Fruit fly (Drosophila melanogaster) whole organism, embryonic: ENCODE data around the gene wrm2.

Experiments
- BEAF-32 ChIP-seq: fragments of 200-800 bp; sonication (Bioruptor generic); optimal IDR thresholded peaks from 3 replicates; lab custom pipeline; 2017; ENCODE audit warnings: missing biosample characterization, missing genetic modification characterization, mild to moderate bottlenecking, moderate library complexity, missing genetic modification reagents
- BtbVII ChIP-seq: fragments of 200-800 bp; sonication (Bioruptor generic); optimal IDR thresholded peaks from 3 replicates; lab custom pipeline; 2017; ENCODE audit warnings: missing biosample characterization, mild to moderate bottlenecking, missing genetic modification characterization
- C15 ChIP-seq: fragments of 200-800 bp; sonication (Bioruptor generic); IDR thresholded peaks from 3 replicates; pipeline ENCODE4 v1.3.6; 2022; ENCODE audit warnings: missing biosample characterization, missing genetic modification characterization
- CG11398 ChIP-seq: fragments of 200-800 bp; sonication (Bioruptor generic); optimal IDR thresholded peaks from 2 replicates; lab custom pipeline; 2016; ENCODE audit warnings: missing biosample characterization, missing genetic modification characterization
- CG12219 ChIP-seq: fragments of 200-800 bp; sonication (Bioruptor generic); optimal IDR thresholded peaks from 3 replicates; lab custom pipeline; 2018; ENCODE audit warnings: missing biosample characterization, mild to moderate bottlenecking, missing genetic modification characterization
- CG12744 ChIP-seq: fragments of 200-800 bp; sonication (Bioruptor generic); optimal IDR thresholded peaks from 2 replicates; lab custom pipeline; 2016; ENCODE audit warnings: missing biosample characterization, missing genetic modification characterization
- CG15011 ChIP-seq: fragments of 200-800 bp; sonication (Bioruptor generic); optimal IDR thresholded peaks from 3 replicates; lab custom pipeline; 2018; ENCODE audit warnings: missing biosample characterization, mild to moderate bottlenecking, missing genetic modification characterization
- CG17912 ChIP-seq: fragments of 200-800 bp; sonication (Bioruptor generic); optimal IDR thresholded peaks from 2 replicates; lab custom pipeline; 2018; ENCODE audit warnings: missing biosample characterization, mild to moderate bottlenecking, missing genetic modification characterization
- CG31365 ChIP-seq: fragments of 200-800 bp; sonication (Bioruptor generic); optimal IDR thresholded peaks from 2 replicates; lab custom pipeline; 2018; ENCODE audit warnings: missing biosample characterization, mild to moderate bottlenecking, missing genetic modification characterization
- CG33213 ChIP-seq: fragments of 200-800 bp; sonication (Bioruptor generic); optimal IDR thresholded peaks from 3 replicates; lab custom pipeline; 2016; ENCODE audit warnings: missing biosample characterization, missing genetic modification characterization
- CG34376 ChIP-seq: fragments of 200-800 bp; sonication (Bioruptor generic); optimal IDR thresholded peaks from 2 replicates; lab custom pipeline; 2018; ENCODE audit warnings: missing biosample characterization, mild to moderate bottlenecking, missing genetic modification characterization
- CG4404 ChIP-seq: fragments of 200-800 bp; sonication (Bioruptor generic); IDR thresholded peaks from 2 replicates; pipeline ENCODE4 v1.3.6; 2022; ENCODE audit warnings: missing biosample characterization, missing genetic modification characterization
- CG6272 ChIP-seq: fragments of 200-800 bp; sonication (Bioruptor generic); IDR thresholded peaks from 2 replicates; pipeline ENCODE4 v1.3.6; 2022; ENCODE audit warnings: missing biosample characterization, missing genetic modification characterization
- CG6689 ChIP-seq: fragments of 200-800 bp; sonication (Bioruptor generic); IDR thresholded peaks from 2 replicates; pipeline ENCODE4 v1.3.6; 2022; ENCODE audit warnings: missing biosample characterization, missing genetic modification characterization
- CG7556 ChIP-seq: fragments of 200-800 bp; sonication (Bioruptor generic); optimal IDR thresholded peaks from 2 replicates; lab custom pipeline; 2017; ENCODE audit warnings: missing biosample characterization, mild to moderate bottlenecking, missing genetic modification characterization
- Chrac-16 ChIP-seq: fragments of 200-800 bp; sonication (Bioruptor generic); optimal IDR thresholded peaks from 3 replicates; lab custom pipeline; 2016; ENCODE audit warnings: missing biosample characterization, missing genetic modification characterization
- Dbx ChIP-seq: fragments of 200-800 bp; sonication (Bioruptor generic); IDR thresholded peaks from 3 replicates; pipeline ENCODE4 v1.3.6; 2022; ENCODE audit warnings: missing biosample characterization, missing genetic modification characterization
- Dfd ChIP-seq, 2 experiments: fragments of >200 bp; optimal IDR thresholded peaks; 2 replicates each; lab custom pipeline; 2017; ENCODE audit warnings: missing biosample characterization in 2 of 2, missing genetic modification characterization in 2 of 2
- Dip2 ChIP-seq: fragments of 200-800 bp; sonication (Bioruptor generic); IDR thresholded peaks from 2 replicates; pipeline ENCODE4 v1.3.6; 2022; ENCODE audit warnings: missing biosample characterization, missing genetic modification characterization
- Fer1 ChIP-seq: fragments of 200-800 bp; sonication (Bioruptor generic); optimal IDR thresholded peaks from 2 replicates; lab custom pipeline; 2017; ENCODE audit warnings: missing biosample characterization, mild to moderate bottlenecking, missing genetic modification characterization
- NC2β ChIP-seq: fragments of 200-800 bp; sonication (Bioruptor generic); optimal IDR thresholded peaks from 2 replicates; lab custom pipeline; 2016; ENCODE audit warnings: missing biosample characterization, missing genetic modification characterization
- bowl ChIP-seq: fragments of 200-800 bp; sonication (Bioruptor generic); IDR thresholded peaks from 2 replicates; pipeline ENCODE4 v1.3.6; 2022; ENCODE audit warnings: missing biosample characterization, missing genetic modification characterization
- bsh ChIP-seq, 2 experiments: fragments of 200-800 bp; sonication (Bioruptor generic); optimal IDR thresholded peaks; 2 replicates each; lab custom pipeline; 2017 to 2018; ENCODE audit warnings: mild to moderate bottlenecking in 2 of 2, missing biosample characterization in 2 of 2, missing genetic modification characterization in 2 of 2, moderate library complexity in 1 of 2
- da ChIP-seq: fragments of 200-800 bp; sonication (Bioruptor generic); optimal IDR thresholded peaks from 2 replicates; lab custom pipeline; 2016; ENCODE audit warnings: missing biosample characterization, missing genetic modification characterization
- exex ChIP-seq: fragments of 200-800 bp; sonication (Bioruptor generic); optimal IDR thresholded peaks from 4 replicates; lab custom pipeline; 2018; ENCODE audit warnings: missing biosample characterization, mild to moderate bottlenecking, missing genetic modification characterization, moderate library complexity
- kni ChIP-seq: fragments of 200-800 bp; sonication (Bioruptor generic); optimal IDR thresholded peaks from 3 replicates; lab custom pipeline; 2017; ENCODE audit warnings: mild to moderate bottlenecking, missing biosample characterization, missing genetic modification reagents, missing genetic modification characterization
- lbe ChIP-seq: fragments of 200-800 bp; sonication (Bioruptor generic); optimal IDR thresholded peaks from 2 replicates; lab custom pipeline; 2016; ENCODE audit warnings: missing biosample characterization, mild to moderate bottlenecking, missing genetic modification characterization
- lilli ChIP-seq: fragments of 200-800 bp; sonication (Bioruptor generic); optimal IDR thresholded peaks from 3 replicates; lab custom pipeline; 2016; ENCODE audit warnings: missing biosample characterization, missing genetic modification characterization
- mirr ChIP-seq: fragments of 200-800 bp; sonication (Bioruptor generic); optimal IDR thresholded peaks from 3 replicates; lab custom pipeline; 2018; ENCODE audit warnings: missing biosample characterization, mild to moderate bottlenecking, missing genetic modification characterization
- ranshi ChIP-seq: fragments of 200-800 bp; sonication (Bioruptor generic); IDR thresholded peaks from 2 replicates; pipeline ENCODE4 v1.3.6; 2022; ENCODE audit warnings: missing biosample characterization, missing genetic modification characterization
- sug ChIP-seq: fragments of 200-800 bp; optimal IDR thresholded peaks from 2 replicates; lab custom pipeline; 2019; ENCODE audit warnings: missing biosample characterization, mild to moderate bottlenecking, missing genetic modification characterization, moderate library complexity
- tap ChIP-seq: fragments of 200-800 bp; optimal IDR thresholded peaks from 3 replicates; lab custom pipeline; 2019; ENCODE audit warnings: missing biosample characterization, mild to moderate bottlenecking, missing genetic modification characterization, moderate library complexity
- tx ChIP-seq: fragments of 200-800 bp; sonication (Bioruptor generic); optimal IDR thresholded peaks from 2 replicates; lab custom pipeline; 2016; ENCODE audit warnings: missing biosample characterization, missing genetic modification characterization
- wor ChIP-seq: fragments of 200-800 bp; sonication (Bioruptor generic); IDR thresholded peaks from 2 replicates; pipeline ENCODE4 v1.3.6; 2022; ENCODE audit warnings: missing biosample characterization, missing genetic modification characterization

The wrm2 gene

dm6 chr3L:7381359-7381976, 46.4 kb upstream of the wrm2 start, which contains the start of the genes SMSr and smid (continued):
- TF ChIP-seq ranshi (GFP tag; lab: Robert Waterston, UW) (0 out of 2 replicates have a peak, but pooled peaks have one; percentile 32), BEAF-32 (GFP tag; lab: Kevin White, UChicago) (peak; percentile 97), wor (no peak), tx (GFP tag; lab: Kevin White, UChicago) (peak; percentile 60), da (GFP tag; lab: Kevin White, UChicago) (no peak), sug (tag; lab: Kevin White, UChicago) (peak; percentile 100), lbe (GFP tag; lab: Kevin White, UChicago) (peak; percentile 17), bowl (GFP tag; lab: Robert Waterston, UW) (no peak), Dfd (GFP tag; optimal IDR thresholded peaks at IDR 0.05; lab: Kevin White, UChicago) (peak in 1 of 2 experiments; percentile 52), NC2β (GFP tag; lab: Kevin White, UChicago) (peak; percentile 53), Fer1 (peak; percentile 33), CG12744 (GFP tag; lab: Kevin White, UChicago) (no peak), lilli (peak; percentile 81), CG33213 (GFP tag; lab: Kevin White, UChicago) (no peak), CG4404 (peak; percentile 56; the same call in 1 of the 2 replicates), Dip2 (GFP tag; lab: Robert Waterston, UW) (no peak), Chrac-16 (GFP tag; lab: Kevin White, UChicago) (peak; percentile 54), kni (GFP tag; lab: Kevin White, UChicago) (peak; percentile 47), bsh (GFP tag; optimal IDR thresholded peaks at IDR 0.05; lab: Kevin White, UChicago) (peak in 1 of 2 experiments; percentile 47), C15 (no peak), mirr (GFP tag; lab: Kevin White, UChicago) (peak; percentile 19), CG7556 (GFP tag; lab: Kevin White, UChicago) (peak; percentile 44)
- TF ChIP-seq, all 482 proteins: peak for 283

- TF ChIP-seq exex (tag; lab: Kevin White, UChicago) (peak; percentile 4), CG6272 (GFP tag; lab: Robert Waterston, UW) (no peak), sug (tag; lab: Kevin White, UChicago) (peak; percentile 30), CG31365 (tag; lab: Kevin White, UChicago) (no peak), Dbx (0 out of 3 replicates have a peak, but pooled peaks have one; percentile 16), CG11398 (no peak)
- TF ChIP-seq, all 482 proteins: peak for 3
Measured at dm6 chr3L:7380395-7380794, 45.4 kb upstream of the wrm2 start.

dm6 chr3L:7376830-7377229, 41.8 kb upstream of the wrm2 start:
- TF ChIP-seq mirr (GFP tag; lab: Kevin White, UChicago) = peak; percentile 71
- TF ChIP-seq CG34376 = peak; percentile 36
- peak; percentile 44 for TF ChIP-seq BtbVII
- peak; percentile 29 for TF ChIP-seq sug (tag; lab: Kevin White, UChicago)
- TF ChIP-seq CG15011 (GFP tag; lab: Kevin White, UChicago) = no peak
- TF ChIP-seq CG6689 = no peak
- TF ChIP-seq tap = no peak
- TF ChIP-seq exex (tag; lab: Kevin White, UChicago) = peak; percentile 83

dm6 chr3L:7376151-7376550, 41.1 kb upstream of the wrm2 start:
- TF ChIP-seq mirr (GFP tag; lab: Kevin White, UChicago) (peak; percentile 67), exex (tag; lab: Kevin White, UChicago) (peak; percentile 60), CG17912 (GFP tag; lab: Kevin White, UChicago) (no peak), CG12219 (no peak)
